Fruit fly (Drosophila melanogaster) whole organism, embryonic: ENCODE data around the gene Eip75B.

Source experiments
- Asciz ChIP-seq: fragments of 200-800 bp; sonication (Bioruptor generic); optimal IDR thresholded peaks from 2 replicates; lab custom pipeline; 2017; ENCODE audit warnings: missing biosample characterization, mild to moderate bottlenecking, missing genetic modification characterization, missing genetic modification reagents
- B-H2 ChIP-seq: fragments of 200-800 bp; sonication (Bioruptor generic); optimal IDR thresholded peaks from 2 replicates; lab custom pipeline; 2018; ENCODE audit warnings: missing biosample characterization, mild to moderate bottlenecking, missing genetic modification characterization
- CG10274 ChIP-seq: fragments of 200-800 bp; sonication (Bioruptor generic); optimal IDR thresholded peaks from 3 replicates; lab custom pipeline; 2017; ENCODE audit warnings: missing biosample characterization, mild to moderate bottlenecking, missing genetic modification characterization
- CG10321 ChIP-seq: fragments of 200-800 bp; sonication (Bioruptor generic); IDR thresholded peaks from 2 replicates; pipeline ENCODE4 v1.3.6; 2022; ENCODE audit warnings: missing biosample characterization, missing genetic modification characterization
- CG11560 ChIP-seq: fragments of 200-800 bp; sonication (Bioruptor generic); IDR thresholded peaks from 3 replicates; pipeline ENCODE4 v1.3.6; 2022; ENCODE audit warnings: missing biosample characterization, missing genetic modification characterization
- CG12104 ChIP-seq: fragments of 200-800 bp; sonication (Bioruptor generic); optimal IDR thresholded peaks from 3 replicates; lab custom pipeline; 2016; ENCODE audit warnings: missing biosample characterization, missing genetic modification characterization
- CG12391 ChIP-seq: fragments of 200-800 bp; sonication (Bioruptor generic); optimal IDR thresholded peaks from 3 replicates; lab custom pipeline; 2018; ENCODE audit warnings: missing biosample characterization, mild to moderate bottlenecking, missing genetic modification characterization, moderate library complexity
- CG12769 ChIP-seq: fragments of 200-800 bp; sonication (Bioruptor generic); optimal IDR thresholded peaks from 2 replicates; lab custom pipeline; 2019; ENCODE audit warnings: missing biosample characterization, mild to moderate bottlenecking, missing genetic modification characterization, moderate library complexity
- CG14014 ChIP-seq: fragments of 200-800 bp; sonication (Bioruptor generic); IDR thresholded peaks from 2 replicates; pipeline ENCODE4 v1.3.6; 2022; ENCODE audit warnings: missing biosample characterization, missing genetic modification characterization
- CG15601 ChIP-seq: fragments of 200-800 bp; sonication (Bioruptor generic); optimal IDR thresholded peaks from 3 replicates; lab custom pipeline; 2019; ENCODE audit warnings: missing biosample characterization, mild to moderate bottlenecking, missing genetic modification characterization, moderate library complexity
- CG1647 ChIP-seq: fragments of 200-800 bp; sonication (Bioruptor generic); optimal IDR thresholded peaks from 3 replicates; lab custom pipeline; 2016; ENCODE audit warnings: missing biosample characterization, missing genetic modification characterization
- CG18476 ChIP-seq: fragments of 200-800 bp; sonication (Bioruptor generic); optimal IDR thresholded peaks from 2 replicates; lab custom pipeline; 2016; ENCODE audit warnings: missing biosample characterization, mild to moderate bottlenecking, missing genetic modification characterization
- CG18599 ChIP-seq: fragments of 200-800 bp; sonication (Bioruptor generic); optimal IDR thresholded peaks from 3 replicates; lab custom pipeline; 2017; ENCODE audit warnings: missing biosample characterization, missing genetic modification characterization, mild to moderate bottlenecking, moderate library complexity, missing genetic modification reagents
- CG2199 ChIP-seq: fragments of 200-800 bp; sonication (Bioruptor generic); IDR thresholded peaks from 3 replicates; pipeline ENCODE4 v1.3.6; 2022; ENCODE audit warnings: missing biosample characterization, missing genetic modification characterization
- CG2678 ChIP-seq: fragments of 200-800 bp; sonication (Bioruptor generic); optimal IDR thresholded peaks from 3 replicates; lab custom pipeline; 2019; ENCODE audit warnings: missing biosample characterization, mild to moderate bottlenecking, missing genetic modification characterization, moderate library complexity
- CG2875 ChIP-seq: fragments of 200-800 bp; sonication (Bioruptor generic); optimal IDR thresholded peaks from 2 replicates; lab custom pipeline; 2017; ENCODE audit warnings: missing biosample characterization, mild to moderate bottlenecking, missing genetic modification characterization, missing genetic modification reagents
- CG33213 ChIP-seq: fragments of 200-800 bp; sonication (Bioruptor generic); optimal IDR thresholded peaks from 3 replicates; lab custom pipeline; 2016; ENCODE audit warnings: missing biosample characterization, missing genetic modification characterization
- CG33557 ChIP-seq: fragments of 200-800 bp; sonication (Bioruptor generic); optimal IDR thresholded peaks from 2 replicates; lab custom pipeline; 2019; ENCODE audit warnings: missing biosample characterization, mild to moderate bottlenecking, missing genetic modification characterization, moderate library complexity
- CG7357 ChIP-seq: fragments of 200-800 bp; sonication (Bioruptor generic); IDR thresholded peaks from 3 replicates; pipeline ENCODE4 v1.3.6; 2022; ENCODE audit warnings: missing biosample characterization, missing genetic modification characterization
- CG9727 ChIP-seq: fragments of 200-800 bp; sonication (Bioruptor generic); optimal IDR thresholded peaks from 3 replicates; lab custom pipeline; 2017; ENCODE audit warnings: missing biosample characterization, mild to moderate bottlenecking, missing genetic modification characterization
- D19B ChIP-seq: fragments of 200-800 bp; sonication (Bioruptor generic); optimal IDR thresholded peaks from 2 replicates; lab custom pipeline; 2017; ENCODE audit warnings: missing biosample characterization, mild to moderate bottlenecking, missing genetic modification characterization
- Dek ChIP-seq: fragments of 200-800 bp; sonication (Bioruptor generic); optimal IDR thresholded peaks from 3 replicates; lab custom pipeline; 2019; ENCODE audit warnings: missing biosample characterization, mild to moderate bottlenecking, missing genetic modification characterization, moderate library complexity
- E2f1 ChIP-seq: fragments of 200-800 bp; sonication (Bioruptor generic); IDR thresholded peaks from 2 replicates; pipeline ENCODE4 v1.3.6; 2022; ENCODE audit warnings: missing biosample characterization, missing genetic modification characterization
- NFAT ChIP-seq: fragments of 200-800 bp; sonication (Bioruptor generic); IDR thresholded peaks from 2 replicates; pipeline ENCODE4 v1.3.6; 2022; ENCODE audit warnings: missing biosample characterization, missing genetic modification characterization
- Neu2 ChIP-seq: fragments of 200-800 bp; sonication (Bioruptor generic); optimal IDR thresholded peaks from 3 replicates; lab custom pipeline; 2016; ENCODE audit warnings: missing biosample characterization, missing genetic modification characterization, borderline replicate concordance
- Nf-YC ChIP-seq: fragments of 200-800 bp; optimal IDR thresholded peaks from 3 replicates; lab custom pipeline; 2019; ENCODE audit warnings: missing biosample characterization, mild to moderate bottlenecking, missing genetic modification characterization, moderate library complexity
- Sin3A ChIP-seq: fragments of >200 bp; optimal IDR thresholded peaks from 2 replicates; lab custom pipeline; 2018
- Xrp1 ChIP-seq: fragments of 200-800 bp; sonication (Bioruptor generic); IDR thresholded peaks from 2 replicates; pipeline ENCODE4 v1.3.6; 2022; ENCODE audit warnings: missing biosample characterization, missing genetic modification characterization
- corto ChIP-seq: fragments of 200-800 bp; sonication (Bioruptor generic); optimal IDR thresholded peaks from 2 replicates; lab custom pipeline; 2016; ENCODE audit warnings: missing biosample characterization, mild to moderate bottlenecking, missing genetic modification characterization, moderate library complexity
- crc ChIP-seq: fragments of 200-800 bp; sonication (Bioruptor generic); optimal IDR thresholded peaks from 2 replicates; lab custom pipeline; 2016; ENCODE audit warnings: missing biosample characterization, missing genetic modification characterization
- dan ChIP-seq: fragments of 200-800 bp; sonication (Bioruptor generic); IDR thresholded peaks from 2 replicates; pipeline ENCODE4 v1.3.6; 2022; ENCODE audit warnings: missing biosample characterization, missing genetic modification characterization
- dmrt11E ChIP-seq: fragments of 200-800 bp; sonication (Bioruptor generic); optimal IDR thresholded peaks from 3 replicates; lab custom pipeline; 2018; ENCODE audit warnings: missing biosample characterization, mild to moderate bottlenecking, missing genetic modification characterization, moderate library complexity
- fd64A ChIP-seq: fragments of 200-800 bp; sonication (Bioruptor generic); optimal IDR thresholded peaks from 3 replicates; lab custom pipeline; 2018; ENCODE audit warnings: missing biosample characterization, mild to moderate bottlenecking, missing genetic modification characterization
- fru ChIP-seq: fragments of >200 bp; optimal IDR thresholded peaks from 2 replicates; lab custom pipeline; 2017
- gem ChIP-seq: fragments of 200-800 bp; sonication (Bioruptor generic); optimal IDR thresholded peaks from 2 replicates; lab custom pipeline; 2019; ENCODE audit warnings: missing biosample characterization, mild to moderate bottlenecking, missing genetic modification characterization, moderate library complexity
- gro ChIP-seq: fragments of 200-800 bp; sonication (Bioruptor generic); optimal IDR thresholded peaks from 2 replicates; lab custom pipeline; 2016; ENCODE audit warnings: missing biosample characterization, missing genetic modification characterization
- gsb-n ChIP-seq: fragments of 200-800 bp; sonication (Bioruptor generic); optimal IDR thresholded peaks from 3 replicates; lab custom pipeline; 2018; ENCODE audit warnings: missing biosample characterization, mild to moderate bottlenecking, missing genetic modification characterization
- hkb ChIP-seq, 2 experiments: fragments of 200-800 bp in 1 of 2; fragments of >200 bp in 1 of 2; sonication (Bioruptor generic) in 1 of 2; IDR thresholded peaks in 1 of 2; optimal IDR thresholded peaks in 1 of 2; 2 replicates each; pipeline versions ENCODE4 v1.3.6 to Lab custom; 2017 to 2022; ENCODE audit warnings: missing biosample characterization in 1 of 2, missing genetic modification characterization in 1 of 2
- jumu ChIP-seq: fragments of 200-800 bp; sonication (Bioruptor generic); optimal IDR thresholded peaks from 3 replicates; lab custom pipeline; 2016; ENCODE audit warnings: missing biosample characterization, missing genetic modification characterization
- ken ChIP-seq: fragments of 200-800 bp; sonication (Bioruptor generic); IDR thresholded peaks from 3 replicates; pipeline ENCODE4 v1.3.6; 2022; ENCODE audit warnings: missing biosample characterization, missing genetic modification characterization
- lab ChIP-seq: fragments of 200-800 bp; sonication (Bioruptor generic); optimal IDR thresholded peaks from 3 replicates; lab custom pipeline; 2017; ENCODE audit warnings: missing biosample characterization, missing genetic modification characterization, mild to moderate bottlenecking, moderate library complexity, missing genetic modification reagents
- lbe ChIP-seq: fragments of 200-800 bp; sonication (Bioruptor generic); optimal IDR thresholded peaks from 2 replicates; lab custom pipeline; 2016; ENCODE audit warnings: missing biosample characterization, mild to moderate bottlenecking, missing genetic modification characterization
- lmd ChIP-seq: fragments of 200-800 bp; sonication (Bioruptor generic); IDR thresholded peaks from 2 replicates; pipeline ENCODE4 v1.3.6; 2022; ENCODE audit warnings: missing biosample characterization, missing genetic modification characterization
- nau ChIP-seq: fragments of 200-800 bp; sonication (Bioruptor generic); optimal IDR thresholded peaks from 3 replicates; lab custom pipeline; 2017; ENCODE audit warnings: missing biosample characterization, mild to moderate bottlenecking, missing genetic modification characterization, missing genetic modification reagents
- pita ChIP-seq: fragments of 200-800 bp; sonication (Bioruptor generic); optimal IDR thresholded peaks from 2 replicates; lab custom pipeline; 2017; ENCODE audit warnings: missing biosample characterization, mild to moderate bottlenecking, missing genetic modification characterization
- sqz ChIP-seq: fragments of 200-800 bp; sonication (Bioruptor generic); optimal IDR thresholded peaks from 3 replicates; lab custom pipeline; 2018; ENCODE audit warnings: missing biosample characterization, mild to moderate bottlenecking, missing genetic modification characterization
- tna ChIP-seq: fragments of 200-800 bp; sonication (Bioruptor generic); IDR thresholded peaks from 2 replicates; pipeline ENCODE4 v1.3.6; 2022; ENCODE audit warnings: missing biosample characterization, missing genetic modification characterization; ENCODE audit not compliant: partially characterized antibody
- vnd ChIP-seq: fragments of 200-800 bp; sonication (Bioruptor generic); IDR thresholded peaks from 3 replicates; pipeline ENCODE4 v1.3.6; 2022; ENCODE audit warnings: missing biosample characterization, missing genetic modification characterization; ENCODE audit not compliant: partially characterized antibody
- wor ChIP-seq: fragments of 200-800 bp; sonication (Bioruptor generic); IDR thresholded peaks from 2 replicates; pipeline ENCODE4 v1.3.6; 2022; ENCODE audit warnings: missing biosample characterization, missing genetic modification characterization
- z ChIP-seq: fragments of 200-800 bp; sonication (Bioruptor generic); IDR thresholded peaks from 3 replicates; pipeline ENCODE4 v1.3.6; 2022; ENCODE audit warnings: missing biosample characterization, missing genetic modification characterization

The Eip75B gene

dm6 chr3L:18016843-18017292, 47.6 kb downstream of the Eip75B start (continued):
- TF ChIP-seq CG18476 (GFP tag; lab: Kevin White, UChicago), result no peak
- peak; percentile 2 for TF ChIP-seq D19B (GFP tag; lab: Kevin White, UChicago)
- no peak for TF ChIP-seq tna (GFP tag; lab: Robert Waterston, UW)
- no peak for TF ChIP-seq CG7357 (GFP tag; lab: Robert Waterston, UW)
- no peak for TF ChIP-seq wor (GFP tag; lab: Robert Waterston, UW)
- TF ChIP-seq fd64A (GFP tag; lab: Kevin White, UChicago), result no peak
- no peak for TF ChIP-seq CG10321
- TF ChIP-seq hkb (optimal IDR thresholded peaks at IDR 0.05; lab: Kevin White, UChicago), result no peak
- TF ChIP-seq hkb (GFP tag; IDR thresholded peaks at IDR 0.05; lab: Robert Waterston, UW), result no peak
- TF ChIP-seq vnd (GFP tag; lab: Robert Waterston, UW), result no peak
- TF ChIP-seq Asciz (GFP tag; lab: Kevin White, UChicago), result no peak
- TF ChIP-seq CG2678 (tag; lab: Kevin White, UChicago), result peak; percentile 23
- peak; percentile 11; the same call in 1 of the 2 replicates for TF ChIP-seq Xrp1 (GFP tag; lab: Robert Waterston, UW)
- TF ChIP-seq z (GFP tag; lab: Robert Waterston, UW), result 0 out of 3 replicates have a peak, but pooled peaks have one; percentile 29
- TF ChIP-seq jumu, result no peak
- TF ChIP-seq E2f1, result no peak
- peak; percentile 13 for TF ChIP-seq CG12391 (tag; lab: Kevin White, UChicago)
- TF ChIP-seq fru, result no peak
- TF ChIP-seq gsb-n, result no peak
- TF ChIP-seq B-H2 (GFP tag; lab: Kevin White, UChicago), result no peak
- no peak for TF ChIP-seq CG11560
- TF ChIP-seq CG1647 (GFP tag; lab: Kevin White, UChicago), result no peak
- TF ChIP-seq CG10274 (GFP tag; lab: Kevin White, UChicago), result no peak
- no peak for TF ChIP-seq CG12104 (GFP tag; lab: Kevin White, UChicago)
- peak; percentile 26 for TF ChIP-seq CG18599 (GFP tag; lab: Kevin White, UChicago)
- no peak for TF ChIP-seq Neu2
- TF ChIP-seq ken, result no peak
- no peak for TF ChIP-seq dan
- TF ChIP-seq CG9727 (GFP tag; lab: Kevin White, UChicago), result peak; percentile 20
- TF ChIP-seq Nf-YC (tag; lab: Kevin White, UChicago), result no peak
- TF ChIP-seq CG2875, result no peak
- TF ChIP-seq CG15601 (tag; lab: Kevin White, UChicago), result no peak
- no peak for TF ChIP-seq CG33557
- no peak for TF ChIP-seq lab
- TF ChIP-seq dmrt11E (tag; lab: Kevin White, UChicago), result peak; percentile 29
- TF ChIP-seq CG33213 (GFP tag; lab: Kevin White, UChicago), result no peak
- TF ChIP-seq gem (tag; lab: Kevin White, UChicago), result peak; percentile 41
- TF ChIP-seq Sin3A (lab: Kevin White, UChicago), result no peak
- no peak for TF ChIP-seq corto (GFP tag; lab: Kevin White, UChicago)
- no peak for TF ChIP-seq nau

DNA sequence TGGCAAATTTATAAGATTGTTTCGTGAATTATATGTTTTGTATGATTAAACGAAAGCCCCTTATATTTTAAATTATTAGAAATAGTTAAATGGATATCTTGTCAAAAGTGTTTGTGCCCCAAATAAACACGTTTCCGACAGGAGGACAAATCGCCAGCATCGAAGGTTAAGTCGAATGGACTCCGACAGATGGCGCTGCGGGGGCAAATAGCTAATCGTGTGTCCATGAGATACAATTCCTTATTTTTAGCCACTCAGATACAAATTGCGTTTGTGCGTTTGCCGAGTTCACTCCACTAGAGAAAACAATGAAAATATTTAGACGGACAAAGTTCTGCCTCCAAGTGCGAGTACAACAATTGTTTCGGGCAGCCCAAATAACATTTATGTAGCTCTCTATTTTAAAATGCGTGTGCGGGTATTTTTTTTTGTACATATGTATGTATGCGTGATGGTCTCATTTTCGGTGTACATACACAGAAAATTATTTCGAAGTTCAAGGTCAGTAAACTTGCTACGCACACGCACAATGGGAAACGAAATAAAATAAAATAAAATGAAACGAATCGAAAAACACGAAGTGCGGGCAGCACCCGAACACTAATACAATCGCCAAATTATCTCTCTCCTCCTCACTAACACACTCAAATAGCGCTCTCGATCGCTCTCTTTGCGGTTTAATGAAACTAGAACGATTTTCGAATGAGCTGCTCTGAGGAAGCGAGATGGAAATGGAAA, 48.2 kb downstream of the Eip75B start:
- TF ChIP-seq sqz (GFP tag; lab: Kevin White, UChicago) (peak; percentile 78), pita (GFP tag; lab: Kevin White, UChicago) (no peak), Nf-YC (tag; lab: Kevin White, UChicago) (peak; percentile 4), lbe (peak; percentile 54), lmd (GFP tag; lab: Robert Waterston, UW) (no peak), CG14014 (no peak), CG2199 (peak; percentile 44), gem (tag; lab: Kevin White, UChicago) (no peak), CG12769 (tag; lab: Kevin White, UChicago) (peak; percentile 44), NFAT (GFP tag; lab: Robert Waterston, UW) (no peak), Dek (tag; lab: Kevin White, UChicago) (peak; percentile 3), crc (GFP tag; lab: Kevin White, UChicago) (no peak), corto (GFP tag; lab: Kevin White, UChicago) (peak; percentile 28), CG11560 (no peak), gro (GFP tag; lab: Kevin White, UChicago) (peak; percentile 30)
